Worm (Caenorhabditis elegans) whole organism, L4/young adult: ENCODE measurements around the gene ZK816.3.

ENCODE experiments used
- dao-5 ChIP-seq: sonication (generic microtip); optimal IDR thresholded peaks from 2 replicates; lab custom pipeline; 2016; ENCODE audit warnings: missing genotype, missing genetic modification characterization, moderate library complexity, missing compliant biosample characterization
- him-1 ChIP-seq: sonication (generic microtip); optimal IDR thresholded peaks from 2 replicates; lab custom pipeline; 2016; ENCODE audit warnings: missing genotype, missing genetic modification reagents, missing genetic modification characterization, missing compliant biosample characterization

ce11 chrX:3310702-3311101 lies 37.5 kb upstream of the ZK816.3 start:
- TF ChIP-seq him-1 (tag; lab: Kevin White, UChicago), result no peak
- TF ChIP-seq dao-5, result no peak
